Fruit fly (Drosophila melanogaster) whole organism, embryonic: ENCODE data around the gene CG8128.

ENCODE experiments used
- ATbp ChIP-seq: fragments of 200-800 bp; sonication (Bioruptor generic); optimal IDR thresholded peaks from 2 replicates; lab custom pipeline; 2017; ENCODE audit warnings: missing biosample characterization, mild to moderate bottlenecking, missing genetic modification characterization, missing genetic modification reagents
- Ada2b ChIP-seq: fragments of 200-800 bp; sonication (Bioruptor generic); IDR thresholded peaks from 2 replicates; pipeline ENCODE4 v1.3.6; 2022; ENCODE audit warnings: missing biosample characterization, missing genetic modification characterization
- Antp ChIP-seq: fragments of 200-800 bp; sonication (Bioruptor generic); optimal IDR thresholded peaks from 3 replicates; lab custom pipeline; 2016; ENCODE audit warnings: missing biosample characterization, missing genetic modification characterization
- Atf3 ChIP-seq: fragments of 200-800 bp; sonication (Bioruptor generic); optimal IDR thresholded peaks from 3 replicates; lab custom pipeline; 2016; ENCODE audit warnings: missing biosample characterization, missing genetic modification characterization
- Bgb ChIP-seq: fragments of 200-800 bp; sonication (Bioruptor generic); IDR thresholded peaks from 2 replicates; pipeline ENCODE4 v1.3.6; 2022; ENCODE audit warnings: missing biosample characterization, missing genetic modification characterization; ENCODE audit not compliant: partially characterized antibody
- CG10959 ChIP-seq: fragments of 200-800 bp; sonication (Bioruptor generic); IDR thresholded peaks from 2 replicates; pipeline ENCODE4 v1.3.6; 2022; ENCODE audit warnings: missing biosample characterization, missing genetic modification characterization
- CG12104 ChIP-seq: fragments of 200-800 bp; sonication (Bioruptor generic); optimal IDR thresholded peaks from 3 replicates; lab custom pipeline; 2016; ENCODE audit warnings: missing biosample characterization, missing genetic modification characterization
- CG12155 ChIP-seq: fragments of 200-800 bp; sonication (Bioruptor generic); optimal IDR thresholded peaks from 3 replicates; lab custom pipeline; 2016; ENCODE audit warnings: missing biosample characterization, missing genetic modification characterization
- CG33557 ChIP-seq: fragments of 200-800 bp; sonication (Bioruptor generic); optimal IDR thresholded peaks from 2 replicates; lab custom pipeline; 2019; ENCODE audit warnings: missing biosample characterization, mild to moderate bottlenecking, missing genetic modification characterization, moderate library complexity
- CG34376 ChIP-seq: fragments of 200-800 bp; sonication (Bioruptor generic); optimal IDR thresholded peaks from 2 replicates; lab custom pipeline; 2018; ENCODE audit warnings: missing biosample characterization, mild to moderate bottlenecking, missing genetic modification characterization
- CG4820 ChIP-seq: fragments of 200-800 bp; sonication (Bioruptor generic); optimal IDR thresholded peaks from 3 replicates; lab custom pipeline; 2016; ENCODE audit warnings: missing biosample characterization, missing genetic modification characterization
- CG5953 ChIP-seq: fragments of 200-800 bp; sonication (Bioruptor generic); IDR thresholded peaks from 2 replicates; pipeline ENCODE4 v1.3.6; 2022; ENCODE audit warnings: missing biosample characterization, missing genetic modification characterization
- CG6791 ChIP-seq: fragments of 200-800 bp; sonication (Bioruptor generic); IDR thresholded peaks from 3 replicates; pipeline ENCODE4 v1.3.6; 2022; ENCODE audit warnings: missing biosample characterization, missing genetic modification characterization; ENCODE audit not compliant: partially characterized antibody
- CG7372 ChIP-seq: fragments of 200-800 bp; sonication (Bioruptor generic); IDR thresholded peaks from 2 replicates; pipeline ENCODE4 v1.3.6; 2022; ENCODE audit warnings: missing biosample characterization, missing genetic modification characterization
- CG7786 ChIP-seq: fragments of 200-800 bp; sonication (Bioruptor generic); optimal IDR thresholded peaks from 2 replicates; lab custom pipeline; 2016; ENCODE audit warnings: missing biosample characterization, missing genetic modification characterization
- CG9215 ChIP-seq: fragments of 200-800 bp; sonication (Bioruptor generic); IDR thresholded peaks from 2 replicates; pipeline ENCODE4 v1.3.6; 2022; ENCODE audit warnings: missing biosample characterization, missing genetic modification characterization
- CkIIα-i1 ChIP-seq: fragments of 200-800 bp; sonication (Bioruptor generic); IDR thresholded peaks from 2 replicates; pipeline ENCODE4 v1.3.6; 2022; ENCODE audit warnings: missing biosample characterization, missing genetic modification characterization
- Deaf1 ChIP-seq: fragments of 200-800 bp; optimal IDR thresholded peaks from 3 replicates; lab custom pipeline; 2019; ENCODE audit warnings: missing biosample characterization, mild to moderate bottlenecking, missing genetic modification characterization, moderate library complexity
- Dll ChIP-seq: fragments of 200-800 bp; sonication (Bioruptor generic); IDR thresholded peaks from 4 replicates; pipeline ENCODE4 v1.3.6; 2022; ENCODE audit warnings: missing biosample characterization, missing genetic modification characterization; ENCODE audit not compliant: partially characterized antibody
- Doc2 ChIP-seq: fragments of 200-800 bp; sonication (Bioruptor generic); IDR thresholded peaks from 2 replicates; pipeline ENCODE4 v1.3.6; 2022; ENCODE audit warnings: missing biosample characterization, missing genetic modification characterization
- E2f2 ChIP-seq: fragments of 200-800 bp; sonication (Bioruptor generic); IDR thresholded peaks from 2 replicates; pipeline ENCODE4 v1.3.6; 2022; ENCODE audit warnings: missing biosample characterization, missing genetic modification characterization
- Ets97D ChIP-seq: fragments of 200-800 bp; sonication (Bioruptor generic); optimal IDR thresholded peaks from 3 replicates; lab custom pipeline; 2016; ENCODE audit warnings: missing biosample characterization, missing genetic modification characterization
- Kr ChIP-seq: fragments of 200-800 bp; sonication (Bioruptor generic); optimal IDR thresholded peaks from 2 replicates; lab custom pipeline; 2017; ENCODE audit warnings: missing biosample characterization, mild to moderate bottlenecking, missing genetic modification characterization
- Lim3 ChIP-seq: fragments of 200-800 bp; sonication (Bioruptor generic); IDR thresholded peaks from 2 replicates; pipeline ENCODE4 v1.3.6; 2022; ENCODE audit warnings: missing biosample characterization, missing genetic modification characterization
- Lpt ChIP-seq: fragments of >200 bp; optimal IDR thresholded peaks from 2 replicates; lab custom pipeline; 2018; ENCODE audit warnings: missing biosample characterization, missing genetic modification characterization
- Med ChIP-seq: fragments of 200-800 bp; sonication (Bioruptor generic); peaks from one replicate; lab custom pipeline; 2016; ENCODE audit warnings: missing biosample characterization, missing genetic modification characterization, mild to moderate bottlenecking, inconsistent platforms, moderate library complexity
- NfI ChIP-seq: fragments of 200-800 bp; sonication (Bioruptor generic); optimal IDR thresholded peaks from 3 replicates; lab custom pipeline; 2018; ENCODE audit warnings: missing biosample characterization, mild to moderate bottlenecking, missing genetic modification characterization, moderate library complexity
- Oli ChIP-seq: fragments of 200-800 bp; sonication (Bioruptor generic); optimal IDR thresholded peaks from 2 replicates; lab custom pipeline; 2018; ENCODE audit warnings: missing biosample characterization, mild to moderate bottlenecking, missing genetic modification characterization, moderate library complexity
- Optix ChIP-seq: fragments of 200-800 bp; sonication (Bioruptor generic); IDR thresholded peaks from 3 replicates; pipeline ENCODE4 v1.3.6; 2022; ENCODE audit warnings: missing biosample characterization, missing genetic modification characterization
- Ptx1 ChIP-seq: fragments of 200-800 bp; sonication (Bioruptor generic); IDR thresholded peaks from 2 replicates; pipeline ENCODE4 v1.3.6; 2022; ENCODE audit warnings: missing biosample characterization, missing genetic modification characterization
- Rx ChIP-seq: fragments of 200-800 bp; sonication (Bioruptor generic); IDR thresholded peaks from 2 replicates; pipeline ENCODE4 v1.3.6; 2022; ENCODE audit warnings: missing biosample characterization, missing genetic modification characterization
- Stat92E ChIP-seq, 3 experiments: fragments of >200 bp in 2 of 3; fragments of 200-800 bp in 1 of 3; sonication (Bioruptor generic) in 1 of 3; optimal IDR thresholded peaks; 2 replicates each; lab custom pipeline; 2017 to 2019; ENCODE audit warnings: missing biosample characterization in 3 of 3, missing genetic modification characterization in 3 of 3, mild to moderate bottlenecking in 1 of 3, moderate library complexity in 1 of 3
- Taf1 ChIP-seq: fragments of 200-800 bp; sonication (Bioruptor generic); IDR thresholded peaks from 2 replicates; pipeline ENCODE4 v1.3.6; 2022; ENCODE audit warnings: missing biosample characterization, missing genetic modification characterization
- Vsx1 ChIP-seq: fragments of 200-800 bp; sonication (Bioruptor generic); optimal IDR thresholded peaks from 2 replicates; lab custom pipeline; 2017; ENCODE audit warnings: missing biosample characterization, mild to moderate bottlenecking, missing genetic modification characterization, missing genetic modification reagents
- bab2 ChIP-seq: fragments of 200-800 bp; sonication (Bioruptor generic); optimal IDR thresholded peaks from 2 replicates; lab custom pipeline; 2016; ENCODE audit warnings: missing biosample characterization, missing genetic modification characterization
- bbx ChIP-seq: fragments of 200-800 bp; sonication (Bioruptor generic); IDR thresholded peaks from 2 replicates; pipeline ENCODE4 v1.3.6; 2022; ENCODE audit warnings: missing biosample characterization, missing genetic modification characterization; ENCODE audit not compliant: partially characterized antibody
- cad ChIP-seq: fragments of >200 bp; optimal IDR thresholded peaks from 2 replicates; lab custom pipeline; 2017; ENCODE audit warnings: missing biosample characterization, missing genetic modification characterization
- danr ChIP-seq: fragments of 200-800 bp; sonication (Bioruptor generic); IDR thresholded peaks from 2 replicates; pipeline ENCODE4 v1.3.6; 2022; ENCODE audit warnings: missing biosample characterization, missing genetic modification characterization
- dmrt99B ChIP-seq: fragments of 200-800 bp; sonication (Bioruptor generic); optimal IDR thresholded peaks from 2 replicates; lab custom pipeline; 2018; ENCODE audit warnings: missing biosample characterization, mild to moderate bottlenecking, missing genetic modification characterization, moderate library complexity
- ftz-f1 ChIP-seq: fragments of 200-800 bp; sonication (Bioruptor generic); optimal IDR thresholded peaks from 2 replicates; lab custom pipeline; 2016; ENCODE audit warnings: missing biosample characterization, missing genetic modification characterization
- grau ChIP-seq: fragments of 200-800 bp; optimal IDR thresholded peaks from 3 replicates; lab custom pipeline; 2019; ENCODE audit warnings: missing biosample characterization, mild to moderate bottlenecking, missing genetic modification characterization, moderate library complexity
- hb ChIP-seq: fragments of 200-800 bp; sonication (Bioruptor generic); IDR thresholded peaks from 3 replicates; pipeline ENCODE4 v1.3.6; 2022; ENCODE audit warnings: missing biosample characterization, missing genetic modification characterization; ENCODE audit not compliant: partially characterized antibody
- luna ChIP-seq: fragments of 200-800 bp; sonication (Bioruptor generic); optimal IDR thresholded peaks from 2 replicates; lab custom pipeline; 2016; ENCODE audit warnings: missing biosample characterization, missing genetic modification characterization
- onecut ChIP-seq: fragments of 200-800 bp; sonication (Bioruptor generic); IDR thresholded peaks from 2 replicates; pipeline ENCODE4 v1.3.6; 2022; ENCODE audit warnings: missing biosample characterization, missing genetic modification characterization
- otp ChIP-seq: fragments of 200-800 bp; sonication (Bioruptor generic); IDR thresholded peaks from 3 replicates; pipeline ENCODE4, ENCODE4 v1.3.6; 2022; ENCODE audit warnings: missing biosample characterization, missing genetic modification characterization
- prd ChIP-seq, 3 experiments: fragments of >200 bp in 2 of 3; fragments of 200-800 bp in 1 of 3; sonication (Bioruptor generic) in 1 of 3; optimal IDR thresholded peaks in 2 of 3; IDR thresholded peaks in 1 of 3; 2 replicates in 2 of 3; 3 replicates in 1 of 3; pipeline versions ENCODE4 v1.3.6 to Lab custom; 2017 to 2022; ENCODE audit warnings: missing biosample characterization in 1 of 3, missing genetic modification characterization in 1 of 3
- rib ChIP-seq: fragments of 200-800 bp; sonication (Bioruptor generic); IDR thresholded peaks from 2 replicates; pipeline ENCODE4 v1.3.6; 2022; ENCODE audit warnings: missing biosample characterization, missing genetic modification characterization
- scrt ChIP-seq: fragments of 200-800 bp; sonication (Bioruptor generic); optimal IDR thresholded peaks from 2 replicates; lab custom pipeline; 2018; ENCODE audit warnings: missing biosample characterization, mild to moderate bottlenecking, missing genetic modification characterization, moderate library complexity
- sd ChIP-seq: fragments of 200-800 bp; sonication (Bioruptor generic); optimal IDR thresholded peaks from 3 replicates; lab custom pipeline; 2018; ENCODE audit warnings: missing biosample characterization, mild to moderate bottlenecking, missing genetic modification characterization, moderate library complexity
- ssp ChIP-seq: fragments of 200-800 bp; sonication (Bioruptor generic); IDR thresholded peaks from 2 replicates; pipeline ENCODE4 v1.3.6; 2022; ENCODE audit warnings: missing biosample characterization, missing genetic modification characterization
- ttk ChIP-seq: fragments of 200-800 bp; sonication (Bioruptor generic); IDR thresholded peaks from 2 replicates; pipeline ENCODE4 v2.1.2; 2022; ENCODE audit warnings: missing biosample characterization, missing genetic modification characterization
- tx ChIP-seq: fragments of 200-800 bp; sonication (Bioruptor generic); optimal IDR thresholded peaks from 2 replicates; lab custom pipeline; 2016; ENCODE audit warnings: missing biosample characterization, missing genetic modification characterization

CG8128 gene

DNA sequence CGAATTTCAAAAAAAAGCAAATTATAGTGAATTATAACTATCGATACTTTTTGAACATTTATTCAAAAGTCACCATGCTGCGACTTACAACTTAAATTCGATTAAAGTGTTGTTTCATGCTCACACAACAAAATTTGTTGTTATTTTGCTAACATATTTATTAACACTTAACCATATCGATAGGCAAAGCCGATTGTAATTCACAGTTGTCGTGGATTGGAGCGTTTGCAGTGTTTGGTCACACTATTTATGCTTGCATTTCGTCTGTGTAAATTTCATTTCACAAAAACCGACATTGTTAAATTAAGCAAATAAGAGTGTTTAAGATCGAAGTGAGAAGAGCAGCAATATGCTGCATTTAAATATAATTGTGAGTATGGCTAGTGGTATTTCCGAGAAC, 15.1 kb downstream of the CG8128 start, which contains the start of gene HUWE1 (continued):
- TF ChIP-seq Atf3 (no peak), Lim3 (no peak), ftz-f1 (no peak), Optix (GFP tag; lab: Robert Waterston, UW) (no peak), NfI (peak; percentile 11), Lpt (GFP tag; lab: Kevin White, UChicago) (no peak), Deaf1 (no peak), Dll (GFP tag; lab: Robert Waterston, UW) (peak; percentile 83), Ptx1 (no peak), E2f2 (GFP tag; lab: Robert Waterston, UW) (peak; percentile 72), CG5953 (no peak), luna (GFP tag; lab: Kevin White, UChicago) (no peak), rib (GFP tag; lab: Robert Waterston, UW) (no peak), Oli (no peak), Doc2 (GFP tag; lab: Robert Waterston, UW) (no peak), Med (GFP tag; lab: Kevin White, UChicago) (peak; percentile 87), Rx (GFP tag; lab: Robert Waterston, UW) (no peak), cad (no peak), CG7372 (GFP tag; lab: Robert Waterston, UW) (no peak), Bgb (GFP tag; lab: Robert Waterston, UW) (peak; percentile 79), Taf1 (GFP tag; lab: Robert Waterston, UW) (no peak), danr (no peak), CG12104 (GFP tag; lab: Kevin White, UChicago) (no peak), CkIIα-i1 (no peak), Kr (GFP tag; lab: Kevin White, UChicago) (no peak), dmrt99B (no peak), scrt (GFP tag; lab: Kevin White, UChicago) (no peak), otp (GFP tag; lab: Robert Waterston, UW) (no peak), Ada2b (GFP tag; lab: Robert Waterston, UW) (no peak), bab2 (GFP tag; lab: Kevin White, UChicago) (no peak), CG10959 (GFP tag; lab: Robert Waterston, UW) (no peak), CG34376 (GFP tag; lab: Kevin White, UChicago) (no peak), CG4820 (GFP tag; lab: Kevin White, UChicago) (no peak), ttk (GFP tag; lab: Robert Waterston, UW) (no peak), CG7786 (GFP tag; lab: Kevin White, UChicago) (peak; percentile 14), CG33557 (peak; percentile 5), onecut (GFP tag; lab: Robert Waterston, UW) (no peak), Antp (GFP tag; lab: Kevin White, UChicago) (no peak), ATbp (GFP tag; lab: Kevin White, UChicago) (no peak), prd (optimal IDR thresholded peaks at IDR 0.05; lab: Kevin White, UChicago) (no peak), prd (GFP tag; IDR thresholded peaks at IDR 0.05; lab: Robert Waterston, UW) (no peak), bbx (GFP tag; lab: Robert Waterston, UW) (peak; percentile 83), Stat92E (GFP tag; optimal IDR thresholded peaks at IDR 0.05; lab: Kevin White, UChicago) (peak in 1 of 3 experiments; percentile 1), Vsx1 (GFP tag; lab: Kevin White, UChicago) (no peak), hb (GFP tag; lab: Robert Waterston, UW) (peak; percentile 67; the same call in 2 of the 3 replicates), CG6791 (GFP tag; lab: Robert Waterston, UW) (peak; percentile 76), ssp (GFP tag; lab: Robert Waterston, UW) (0 out of 2 replicates have a peak, but pooled peaks have one; percentile 18), Ets97D (peak; percentile 63), sd (tag; lab: Kevin White, UChicago) (no peak), CG12155 (GFP tag; lab: Kevin White, UChicago) (no peak), tx (GFP tag; lab: Kevin White, UChicago) (no peak), grau (tag; lab: Kevin White, UChicago) (peak; percentile 19), CG9215 (GFP tag; lab: Robert Waterston, UW) (no peak)
